Fruit fly (Drosophila melanogaster): ENCODE measurements around the gene bap.

The bap gene

dm6 chr3R:21378595-21378994 is 10.1 kb upstream of the bap start, which contains the start of gene tin (continued):
- TF ChIP-seq CG7987 (GFP tag; optimal IDR thresholded peaks at IDR 0.05) (peak; percentile 83), CG3065 (GFP tag; optimal IDR thresholded peaks at IDR 0.05) (peak; percentile 77), CG9876 (GFP tag; optimal IDR thresholded peaks at IDR 0.05) (no peak), pho (GFP tag; optimal IDR thresholded peaks at IDR 0.05) (no peak), pita (GFP tag; optimal IDR thresholded peaks at IDR 0.05) (no peak), CG6683 (GFP tag; optimal IDR thresholded peaks at IDR 0.05) (peak; percentile 69), CG43689 (GFP tag; IDR thresholded peaks at IDR 0.05) (peak; percentile 83; the same call in 1 of the 2 replicates), fd64A (GFP tag; optimal IDR thresholded peaks at IDR 0.05) (peak; percentile 83), HmgZ (tag; optimal IDR thresholded peaks at IDR 0.05) (peak; percentile 94), Adf1 (GFP tag; IDR thresholded peaks at IDR 0.05) (peak; percentile 81), tup (GFP tag; optimal IDR thresholded peaks at IDR 0.05) (peak; percentile 57), CG17385 (GFP tag; optimal IDR thresholded peaks at IDR 0.05) (peak; percentile 89), CG14965 (GFP tag; optimal IDR thresholded peaks at IDR 0.05; ENCODE audit: borderline replicate concordance) (no peak), Xrp1 (GFP tag; IDR thresholded peaks at IDR 0.05) (peak; percentile 99), CG13287 (GFP tag; IDR thresholded peaks at IDR 0.05; ENCODE audit: partially characterized antibody) (peak; percentile 83), E2f2 (GFP tag; IDR thresholded peaks at IDR 0.05) (peak; percentile 83), CG17802 (tag; optimal IDR thresholded peaks at IDR 0.05) (peak; percentile 66), unpg (GFP tag; optimal IDR thresholded peaks at IDR 0.05) (peak; percentile 96), usp (GFP tag; optimal IDR thresholded peaks at IDR 0.05) (no peak), jigr1 (GFP tag; IDR thresholded peaks at IDR 0.05) (peak; percentile 72; the same call in 1 of the 3 replicates), ftz-f1 (GFP tag; optimal IDR thresholded peaks at IDR 0.05) (peak; percentile 59), inv (GFP tag; IDR thresholded peaks at IDR 0.05; ENCODE audit: partially characterized antibody) (peak; percentile 62), CG33213 (GFP tag; optimal IDR thresholded peaks at IDR 0.05) (peak; percentile 59), CG13775 (GFP tag; optimal IDR thresholded peaks at IDR 0.05) (peak; percentile 89), CG11456 (GFP tag; IDR thresholded peaks at IDR 0.05) (peak; percentile 91), MBD-R2 (GFP tag; IDR thresholded peaks at IDR 0.05) (peak; percentile 83), CG12942 (GFP tag; optimal IDR thresholded peaks at IDR 0.05) (peak; percentile 77), CG5953 (GFP tag; IDR thresholded peaks at IDR 0.05) (peak; percentile 91), h (optimal IDR thresholded peaks at IDR 0.05) (no peak), Mad (GFP tag; optimal IDR thresholded peaks at IDR 0.05) (peak; percentile 68), Bdp1 (GFP tag; optimal IDR thresholded peaks at IDR 0.05) (peak; percentile 60), Xbp1 (GFP tag; optimal IDR thresholded peaks at IDR 0.05) (peak; percentile 90), CG4424 (GFP tag; optimal IDR thresholded peaks at IDR 0.05) (peak; percentile 92), zen (tag; optimal IDR thresholded peaks at IDR 0.05) (peak; percentile 96), Atf-2 (GFP tag; optimal IDR thresholded peaks at IDR 0.05) (no peak), Ets65A (GFP tag) (peak; percentile 89), Dfd (GFP tag; optimal IDR thresholded peaks at IDR 0.05) (no peak), CG8765 (GFP tag; IDR thresholded peaks at IDR 0.05) (peak; percentile 93), Hsf (GFP tag; optimal IDR thresholded peaks at IDR 0.05) (peak; percentile 71), CG6254 (GFP tag; optimal IDR thresholded peaks at IDR 0.05) (peak; percentile 92), CG15011 (GFP tag; optimal IDR thresholded peaks at IDR 0.05) (peak; percentile 86), sna (GFP tag; IDR thresholded peaks at IDR 0.05; ENCODE audit: partially characterized antibody) (peak; percentile 76; the same call in 1 of the 2 replicates), CG4707 (GFP tag; optimal IDR thresholded peaks at IDR 0.05) (peak; percentile 83), CG2129 (GFP tag; IDR thresholded peaks at IDR 0.05; ENCODE audit: partially characterized antibody) (peak; percentile 66), ems (GFP tag; optimal IDR thresholded peaks at IDR 0.05) (peak; percentile 56), CG15479 (GFP tag; optimal IDR thresholded peaks at IDR 0.05) (peak; percentile 88), slou (GFP tag; optimal IDR thresholded peaks at IDR 0.05) (peak; percentile 34), CG8924 (tag; optimal IDR thresholded peaks at IDR 0.05) (peak; percentile 97), Atf6 (GFP tag; IDR thresholded peaks at IDR 0.05) (peak; percentile 95), nmo (GFP tag; optimal IDR thresholded peaks at IDR 0.05) (peak; percentile 96), Abd-B (GFP tag; optimal IDR thresholded peaks at IDR 0.05) (peak; percentile 77)
